Worm (Caenorhabditis elegans): ENCODE data around the gene ZC204.17.

ZC204.17 gene

ce11 chrII:1600661-1601060 is 45.4 kb downstream of the ZC204.17 start, which contains the start of gene bath-26:
TSS of gene bath-26 (minus strand) at chrII:1600761.
- TF ChIP-seq cnd-1 (tag; optimal IDR thresholded peaks at IDR 0.05): no peak
- no peak for TF ChIP-seq snpc-4 (tag; optimal IDR thresholded peaks at IDR 0.05)
- no peak for TF ChIP-seq ham-2 (GFP tag; optimal IDR thresholded peaks at IDR 0.05)
- no peak for TF ChIP-seq ceh-43 (GFP tag; optimal IDR thresholded peaks at IDR 0.05)
- TF ChIP-seq pha-4 (tag; optimal IDR thresholded peaks at IDR 0.05): no peak
- no peak for TF ChIP-seq mab-5 (tag; optimal IDR thresholded peaks at IDR 0.05)
- no peak for TF ChIP-seq lin-32 (GFP tag; optimal IDR thresholded peaks at IDR 0.05)
- no peak for TF ChIP-seq ceh-39 (tag; optimal IDR thresholded peaks at IDR 0.05)
- TF ChIP-seq sptf-1 (tag; optimal IDR thresholded peaks at IDR 0.05): no peak
- no peak for TF ChIP-seq mls-2 (tag; optimal IDR thresholded peaks at IDR 0.05)
- TF ChIP-seq nhr-237 (tag; optimal IDR thresholded peaks at IDR 0.05): no peak
- TF ChIP-seq bed-3 (GFP tag; optimal IDR thresholded peaks at IDR 0.05): no peak
- no peak for TF ChIP-seq nhr-12 (tag; optimal IDR thresholded peaks at IDR 0.05)
- TF ChIP-seq elt-1 (tag; optimal IDR thresholded peaks at IDR 0.05; ENCODE audit: borderline replicate concordance, insufficient read depth): no peak
- TF ChIP-seq zip-8 (tag; optimal IDR thresholded peaks at IDR 0.05): no peak
- no peak for TF ChIP-seq blmp-1 (tag; optimal IDR thresholded peaks at IDR 0.05)
- TF ChIP-seq drap-1 (GFP tag; optimal IDR thresholded peaks at IDR 0.05): no peak
- TF ChIP-seq ceh-83 (GFP tag; optimal IDR thresholded peaks at IDR 0.05): no peak

DNA sequence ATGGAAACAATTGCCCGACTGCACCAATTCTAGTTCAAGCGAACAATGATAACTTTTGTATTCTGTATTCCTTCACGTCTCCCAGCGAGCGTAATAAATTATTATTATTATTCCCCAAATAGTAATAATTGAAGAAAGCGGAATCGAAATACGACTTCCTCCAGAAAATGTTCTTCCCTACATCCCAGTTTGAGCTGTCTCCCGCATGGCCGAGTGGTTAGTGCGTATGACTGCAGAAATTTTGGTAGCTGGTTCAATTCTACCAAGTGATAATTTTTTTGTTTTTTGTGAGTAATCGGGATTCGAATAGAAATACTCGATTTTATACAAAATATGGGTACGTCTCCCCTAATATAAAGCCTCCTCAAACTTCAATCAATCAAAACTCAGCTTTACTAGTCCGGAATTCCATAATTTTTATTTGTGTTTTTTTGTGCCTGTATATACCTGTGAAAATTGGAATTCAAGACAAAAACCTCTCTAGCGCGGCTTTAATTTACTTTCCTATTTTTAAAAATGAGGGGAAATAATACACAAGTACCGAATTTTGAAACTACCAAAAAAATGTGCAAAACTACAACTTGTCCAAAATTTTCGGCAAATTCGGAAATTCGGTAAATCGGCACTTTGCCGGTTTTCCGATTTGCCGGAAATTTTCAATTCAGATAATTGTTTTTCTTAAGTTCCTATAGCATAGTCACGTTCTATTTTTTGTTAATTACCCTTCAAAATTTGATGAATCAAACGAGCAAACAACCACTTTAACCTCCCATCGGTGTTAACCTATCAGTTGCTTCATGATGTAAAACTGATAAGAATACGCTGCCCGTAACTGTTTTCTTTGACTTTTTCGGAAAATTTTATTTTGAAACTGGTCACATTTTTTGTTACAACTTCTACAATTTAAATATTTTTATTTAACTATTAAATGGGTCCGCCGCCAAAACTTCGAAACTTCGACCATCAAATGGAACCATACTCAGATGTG is 48.7 kb downstream of the ZC204.17 start, which contains the start of gene bath-46:
Gene bath-46, plus strand, starts transcription at position 806 of the 988 bp plus-strand sequence.
- TF ChIP-seq mep-1 (tag; optimal IDR thresholded peaks at IDR 0.05): no peak
- no peak for TF ChIP-seq blmp-1 (tag; optimal IDR thresholded peaks at IDR 0.05)
- no peak for TF ChIP-seq cnd-1 (tag; optimal IDR thresholded peaks at IDR 0.05)
- no peak for TF ChIP-seq elt-3 (tag; optimal IDR thresholded peaks at IDR 0.05)
- no peak for TF ChIP-seq M03D4.4 (tag; optimal IDR thresholded peaks at IDR 0.05)
- no peak for TF ChIP-seq ham-2 (GFP tag; optimal IDR thresholded peaks at IDR 0.05)
- no peak for TF ChIP-seq unc-120 (tag; optimal IDR thresholded peaks at IDR 0.05; ENCODE audit: poor library complexity, severe bottlenecking)
- no peak for TF ChIP-seq hlh-1 (tag; optimal IDR thresholded peaks at IDR 0.05)
- TF ChIP-seq unc-62 (GFP tag; optimal IDR thresholded peaks at IDR 0.05): no peak
- TF ChIP-seq nhr-237 (tag; optimal IDR thresholded peaks at IDR 0.05): no peak
- no peak for TF ChIP-seq ceh-39 (tag; optimal IDR thresholded peaks at IDR 0.05)
- no peak for TF ChIP-seq elt-1 (tag; optimal IDR thresholded peaks at IDR 0.05; ENCODE audit: borderline replicate concordance, insufficient read depth)
- no peak for TF ChIP-seq zip-8 (tag; optimal IDR thresholded peaks at IDR 0.05)
- no peak for TF ChIP-seq pha-4 (tag; optimal IDR thresholded peaks at IDR 0.05)
- no peak for TF ChIP-seq lsy-2 (tag; optimal IDR thresholded peaks at IDR 0.05)
- no peak for TF ChIP-seq nhr-2 (tag; optimal IDR thresholded peaks at IDR 0.05)
- no peak for TF ChIP-seq lin-32 (GFP tag; optimal IDR thresholded peaks at IDR 0.05)
